Fruit fly (Drosophila melanogaster) S2 (cell line): Measurements from ENCODE around the gene CG11529.

Source experiments
- CG8478 ChIP-seq: fragments of >200 bp; optimal IDR thresholded peaks from 2 replicates; lab custom pipeline; 2018
- CTCF ChIP-seq, 2 experiments: fragments of >200 bp; optimal IDR thresholded peaks; 2 replicates each; lab custom pipeline; 2018

dm6 chr3L:12205848-12206247 is 8.3 kb downstream of the CG11529 start, which contains the start of gene Tsen54:
- TF ChIP-seq CTCF (optimal IDR thresholded peaks at IDR 0.05; lab: Kevin White, UChicago) = no peak
- TF ChIP-seq CG8478 = no peak
